Worm (Caenorhabditis elegans) whole organism, L4 larva: ENCODE measurements around the gene plc-4.

Source experiments
- F49E8.2 ChIP-seq: sonication (generic microtip); optimal IDR thresholded peaks from 2 replicates; lab custom pipeline; 2016; ENCODE audit warnings: missing compliant biosample characterization, mild to moderate bottlenecking, missing genetic modification characterization, borderline replicate concordance
- ZK546.5 ChIP-seq, 2 experiments: sonication (generic microtip); optimal IDR thresholded peaks; 2 replicates each; lab custom pipeline; 2017; ENCODE audit warnings: missing biosample characterization in 2 of 2, missing genetic modification characterization in 2 of 2
- lin-13 ChIP-seq: fragments of 150-350 bp; optimal IDR thresholded peaks from 2 replicates; lab custom pipeline; 2014; ENCODE audit warnings: missing biosample characterization, missing genetic modification reagents, missing genetic modification characterization
- mdt-29 ChIP-seq: fragments of 200-800 bp; sonication (Bioruptor generic); IDR thresholded peaks from 2 replicates; pipeline ENCODE4 v1.3.6; 2022; ENCODE audit warnings: missing genetic modification reagents, missing genetic modification characterization, missing compliant biosample characterization
- nhr-11 ChIP-seq: fragments of 150-350 bp; optimal IDR thresholded peaks from 2 replicates; lab custom pipeline; 2014; ENCODE audit warnings: missing biosample characterization, missing genetic modification characterization
- nhr-25 ChIP-seq: sonication (generic microtip); optimal IDR thresholded peaks from 2 replicates; lab custom pipeline; 2017; ENCODE audit warnings: missing genetic modification characterization, mild to moderate bottlenecking, missing compliant biosample characterization, antibody characterized with exemption, moderate library complexity, borderline replicate concordance; ENCODE audit not compliant: insufficient read depth
- pqm-1 ChIP-seq: sonication (generic microtip); optimal IDR thresholded peaks from 2 replicates; lab custom pipeline; 2017; ENCODE audit warnings: missing biosample characterization, missing genetic modification characterization
- skn-1 ChIP-seq: fragments of 150-350 bp; optimal IDR thresholded peaks from 2 replicates; lab custom pipeline; 2014; ENCODE audit warnings: missing biosample characterization, missing genetic modification characterization
- snpc-4 ChIP-seq: fragments of 150-350 bp; optimal IDR thresholded peaks from 2 replicates; lab custom pipeline; 2014; ENCODE audit warnings: missing biosample characterization, missing genetic modification characterization
- tra-1 ChIP-seq: fragments of 200-800 bp; sonication (Bioruptor generic); IDR thresholded peaks from 2 replicates; pipeline ENCODE4 v1.3.6; 2022; ENCODE audit warnings: missing genetic modification reagents, missing genetic modification characterization, missing compliant biosample characterization
- unc-62 ChIP-seq, 3 experiments: fragments of 150-350 bp in 1 of 3; sonication (generic microtip); optimal IDR thresholded peaks in 2 of 3; peaks in 1 of 3; 1 replicate in 1 of 3; 2 replicates in 2 of 3; lab custom pipeline; 2014 to 2017; ENCODE audit warnings: missing biosample characterization in 3 of 3, missing genetic modification characterization in 3 of 3, missing genetic modification reagents in 3 of 3, missing genotype in 1 of 3
- vab-7 ChIP-seq: fragments of 200-800 bp; sonication (Bioruptor generic); IDR thresholded peaks from 2 replicates; pipeline ENCODE4 v1.3.6; 2022; ENCODE audit warnings: missing genetic modification reagents, missing genetic modification characterization, missing compliant biosample characterization
- zag-1 ChIP-seq: fragments of 150-350 bp; optimal IDR thresholded peaks from 2 replicates; lab custom pipeline; 2014; ENCODE audit warnings: missing biosample characterization, missing genetic modification characterization

DNA sequence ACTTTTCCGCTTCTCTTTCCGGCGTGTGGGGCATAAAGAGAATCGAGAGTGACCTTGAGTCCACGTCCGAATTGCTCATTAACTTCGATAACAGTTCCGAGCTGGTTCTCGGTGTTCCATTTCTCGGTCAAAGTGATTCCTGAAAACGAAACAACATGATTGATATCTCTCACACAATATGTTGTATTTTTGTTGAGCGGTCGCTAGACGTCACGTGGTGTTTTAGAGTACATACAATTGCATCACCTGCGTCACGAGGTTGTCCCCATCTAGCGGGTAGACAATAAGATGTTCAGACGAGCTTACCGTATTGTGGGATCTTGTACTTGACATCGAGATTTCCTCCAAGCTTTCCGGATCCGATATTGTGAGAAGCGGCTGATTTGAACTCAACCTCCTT, 5.2 kb downstream of the plc-4 start:
- no peak for TF ChIP-seq tra-1
- no peak for TF ChIP-seq snpc-4
- TF ChIP-seq unc-62 (GFP tag; optimal IDR thresholded peaks at IDR 0.05 in 1 of 2; lab: Kevin White, UChicago) = peak in 1 of 2 experiments; percentile 96
- no peak for TF ChIP-seq unc-62 (tag; optimal IDR thresholded peaks at IDR 0.05; lab: Kevin White, UChicago)
- no peak for TF ChIP-seq lin-13
- no peak for TF ChIP-seq ZK546.5 (tag; optimal IDR thresholded peaks at IDR 0.05; lab: Kevin White, UChicago)
- no peak for TF ChIP-seq mdt-29 (GFP tag; lab: Robert Waterston, UW)
- no peak for TF ChIP-seq vab-7 (GFP tag; lab: Robert Waterston, UW)
- no peak for TF ChIP-seq pqm-1 (tag; lab: Kevin White, UChicago)
- no peak for TF ChIP-seq zag-1
- TF ChIP-seq F49E8.2 (tag; lab: Kevin White, UChicago) = no peak
- TF ChIP-seq nhr-11 (tag; lab: Kevin White, UChicago) = peak; percentile 34
- TF ChIP-seq skn-1 (tag; lab: Kevin White, UChicago) = no peak
- no peak for TF ChIP-seq nhr-25
